Fruit fly (Drosophila melanogaster): ENCODE measurements around the gene Osi10b.

Osi10b gene

DNA sequence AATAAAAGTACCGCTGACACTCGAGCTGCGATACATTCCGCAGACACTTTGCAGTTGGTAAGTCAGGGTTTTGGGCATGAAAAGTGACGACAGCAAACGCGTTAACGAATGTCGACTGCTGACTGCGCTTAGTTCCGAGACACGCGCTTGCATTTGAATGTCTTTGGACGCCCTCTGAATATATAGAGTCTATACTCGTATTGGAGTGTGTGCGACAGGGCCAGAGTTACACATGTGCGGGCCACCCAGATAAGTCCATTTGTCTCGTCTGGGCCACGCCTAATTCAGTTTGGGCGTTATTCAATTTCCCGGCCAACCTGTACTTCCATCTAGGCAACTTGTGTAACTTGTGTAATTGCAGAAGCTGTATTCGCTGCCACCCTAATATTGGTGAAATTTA, 24.3 kb downstream of the Osi10b start:
- no peak for TF ChIP-seq Hr38 (GFP tag; optimal IDR thresholded peaks at IDR 0.05)
- no peak for TF ChIP-seq CG11294 (GFP tag; IDR thresholded peaks at IDR 0.05)
- TF ChIP-seq Met (GFP tag; optimal IDR thresholded peaks at IDR 0.05): no peak
- TF ChIP-seq acj6 (GFP tag; optimal IDR thresholded peaks at IDR 0.05): no peak
- TF ChIP-seq ss (GFP tag; optimal IDR thresholded peaks at IDR 0.05): no peak
- TF ChIP-seq Lpt (GFP tag; optimal IDR thresholded peaks at IDR 0.05): no peak
- no peak for TF ChIP-seq topi (GFP tag; optimal IDR thresholded peaks at IDR 0.05)

DNA sequence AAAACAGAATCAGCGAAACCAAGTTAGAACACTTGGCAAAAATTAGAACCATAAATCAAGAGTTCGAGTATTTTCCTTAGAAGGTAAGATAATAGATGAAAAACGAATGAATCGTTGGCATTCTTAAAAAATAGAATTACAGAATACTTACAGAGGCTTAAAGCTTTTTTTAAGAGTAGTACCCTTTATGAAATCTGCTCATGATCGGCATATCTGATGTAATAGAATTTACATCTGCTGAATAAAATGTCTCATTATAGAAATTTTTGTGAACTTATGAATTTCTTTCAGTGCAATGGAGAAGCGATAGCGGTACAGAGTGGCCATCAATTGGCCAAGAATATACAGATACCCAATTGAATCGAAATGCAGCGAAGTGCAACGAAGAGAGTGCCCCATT, 25.4 kb downstream of the Osi10b start, which contains the start of gene Osi13:
Gene Osi13 (plus strand): TSS at position 301 of the 400 bp plus-strand sequence.
- TF ChIP-seq Sox14 (GFP tag; optimal IDR thresholded peaks at IDR 0.05) (no peak), Blimp-1 (GFP tag; optimal IDR thresholded peaks at IDR 0.05) (no peak), Sox102F (GFP tag; optimal IDR thresholded peaks at IDR 0.05) (no peak), CG32006 (GFP tag; optimal IDR thresholded peaks at IDR 0.05) (peak; percentile 3), CG8632 (GFP tag; optimal IDR thresholded peaks at IDR 0.05) (no peak)

DNA sequence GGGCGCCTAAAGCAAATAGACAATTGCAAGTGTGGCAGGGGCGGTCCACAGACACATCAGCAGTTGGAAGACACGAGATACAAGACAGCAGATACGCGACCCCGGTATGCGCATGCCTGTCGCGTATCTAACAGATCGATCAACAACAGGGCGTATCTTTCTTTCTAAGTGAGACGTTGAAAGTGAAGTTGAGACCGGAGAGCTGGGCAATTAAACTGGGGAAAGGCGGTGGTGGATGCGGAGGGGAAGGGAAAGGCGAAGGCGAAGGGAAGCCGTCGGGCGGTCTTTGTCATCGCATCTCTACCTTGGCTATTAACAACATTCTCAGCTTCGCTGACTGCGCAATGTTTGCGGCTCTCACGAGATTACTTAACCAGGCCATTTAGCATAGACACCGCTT, 28.1 kb downstream of the Osi10b start:
- TF ChIP-seq Smox (GFP tag; optimal IDR thresholded peaks at IDR 0.05) (no peak), pdm3 (GFP tag; optimal IDR thresholded peaks at IDR 0.05) (no peak)

DNA sequence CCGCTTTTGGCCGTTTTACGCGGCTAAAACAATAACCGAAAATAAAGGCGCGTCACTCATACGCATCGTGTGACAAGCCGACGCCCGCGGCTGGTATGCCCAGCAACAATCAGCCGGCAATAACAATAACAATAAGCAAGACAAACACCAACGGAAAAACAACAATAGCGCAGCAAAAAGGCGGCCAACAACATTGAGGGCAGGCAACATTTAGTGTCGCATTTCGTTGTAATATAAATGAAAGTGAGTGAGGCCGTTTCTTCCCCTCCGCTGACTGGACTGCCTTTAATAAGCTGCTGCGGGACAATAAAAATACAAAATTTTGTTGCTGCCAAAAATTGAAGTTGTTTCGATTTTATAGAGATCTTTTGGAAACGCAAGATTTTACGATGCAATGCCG, 31.2 kb downstream of the Osi10b start:
- TF ChIP-seq CG6808 (GFP tag; optimal IDR thresholded peaks at IDR 0.05) (no peak), CG6792 (GFP tag; optimal IDR thresholded peaks at IDR 0.05) (no peak), achi (GFP tag; optimal IDR thresholded peaks at IDR 0.05) (no peak), CG6854 (GFP tag; optimal IDR thresholded peaks at IDR 0.05) (no peak), CG32006 (GFP tag; optimal IDR thresholded peaks at IDR 0.05) (no peak), fd85E (GFP tag; optimal IDR thresholded peaks at IDR 0.05) (no peak), svp (GFP tag) (no peak), Eip78C (GFP tag) (no peak), CG8319 (GFP tag; optimal IDR thresholded peaks at IDR 0.05) (no peak), CG10631 (GFP tag; optimal IDR thresholded peaks at IDR 0.05) (no peak), Ets96B (tag; optimal IDR thresholded peaks at IDR 0.05) (no peak), CG9139 (GFP tag; optimal IDR thresholded peaks at IDR 0.05) (no peak), CG11902 (GFP tag; optimal IDR thresholded peaks at IDR 0.05) (no peak)

DNA sequence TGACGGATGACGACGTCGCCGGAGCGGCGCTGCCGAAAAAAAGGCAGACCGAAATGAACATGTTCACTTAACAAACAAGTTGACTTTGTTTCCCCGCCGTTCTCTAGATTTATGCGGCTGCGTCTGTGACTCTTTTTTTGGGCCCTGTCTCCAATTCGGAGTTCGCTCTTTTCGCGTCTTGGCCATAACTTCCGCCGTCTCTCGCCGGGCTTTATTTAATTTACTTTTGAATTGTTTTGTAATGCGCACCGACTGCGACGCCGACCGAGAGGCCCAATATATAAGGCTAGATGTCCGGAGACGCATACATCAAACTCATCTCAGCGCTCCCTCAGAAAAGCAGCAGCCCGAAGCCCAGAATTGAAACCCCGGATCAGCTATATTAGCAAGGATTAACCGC, 32.8 kb downstream of the Osi10b start, which contains the start of gene Osi14:
Gene Osi14 (plus strand): TSS at position 301 of the 400 bp plus-strand sequence.
- TF ChIP-seq CG1621 (tag; optimal IDR thresholded peaks at IDR 0.05) (no peak), achi (GFP tag; optimal IDR thresholded peaks at IDR 0.05) (no peak), spab (GFP tag; optimal IDR thresholded peaks at IDR 0.05) (no peak), Smox (GFP tag; optimal IDR thresholded peaks at IDR 0.05) (no peak), CG15336 (GFP tag; IDR thresholded peaks at IDR 0.05) (no peak), Hr39 (GFP tag; optimal IDR thresholded peaks at IDR 0.05) (no peak), CG8119 (GFP tag; IDR thresholded peaks at IDR 0.05) (no peak), CG6276 (GFP tag; optimal IDR thresholded peaks at IDR 0.05) (no peak), CG6163 (GFP tag; IDR thresholded peaks at IDR 0.05) (no peak), fd59A (GFP tag; optimal IDR thresholded peaks at IDR 0.05) (no peak), eg (GFP tag; IDR thresholded peaks at IDR 0.05) (no peak), Hr38 (GFP tag; optimal IDR thresholded peaks at IDR 0.05) (no peak), ss (GFP tag; optimal IDR thresholded peaks at IDR 0.05) (no peak), CG4318 (GFP tag; optimal IDR thresholded peaks at IDR 0.05) (no peak), CG11294 (GFP tag; IDR thresholded peaks at IDR 0.05) (no peak), Lpt (GFP tag; optimal IDR thresholded peaks at IDR 0.05) (no peak), CG9139 (GFP tag; optimal IDR thresholded peaks at IDR 0.05) (no peak)
